Worm (Caenorhabditis elegans) whole organism, L4 larva: ENCODE results near the gene Y37E11AM.2.

ENCODE experiments used
- F37D6.2 ChIP-seq: sonication (generic microtip); optimal IDR thresholded peaks from 2 replicates; lab custom pipeline; 2016; ENCODE audit warnings: mild to moderate bottlenecking, missing genetic modification characterization, missing compliant biosample characterization
- R02D3.7 ChIP-seq: fragments of 150-350 bp; sonication (generic microtip); optimal IDR thresholded peaks from 3 replicates; lab custom pipeline; 2014; ENCODE audit warnings: missing biosample characterization, missing genetic modification characterization
- T26A8.4 ChIP-seq: fragments of 200-800 bp; sonication (Bioruptor generic); IDR thresholded peaks from 2 replicates; pipeline ENCODE4 v1.3.6; 2022; ENCODE audit warnings: missing genetic modification characterization, missing compliant biosample characterization
- Y5F2A.4 ChIP-seq: fragments of 200-800 bp; sonication (Bioruptor generic); optimal IDR thresholded peaks from 2 replicates; lab custom pipeline; 2018; ENCODE audit warnings: mild to moderate bottlenecking, missing genetic modification characterization, missing compliant biosample characterization
- Y75B8A.6 ChIP-seq: fragments of 200-800 bp; sonication (Bioruptor generic); IDR thresholded peaks from 2 replicates; pipeline ENCODE4 v1.3.6; 2022; ENCODE audit warnings: missing genetic modification reagents, missing genetic modification characterization, missing compliant biosample characterization
- ZK546.5 ChIP-seq, 2 experiments: sonication (generic microtip); optimal IDR thresholded peaks; 2 replicates each; lab custom pipeline; 2017; ENCODE audit warnings: missing biosample characterization in 2 of 2, missing genetic modification characterization in 2 of 2
- aha-1 ChIP-seq: fragments of 150-350 bp; peaks from one replicate; lab custom pipeline; 2014; ENCODE audit warnings: missing biosample characterization, missing genetic modification characterization
- ama-1 ChIP-seq: fragments of 150-350 bp; optimal IDR thresholded peaks from 2 replicates; lab custom pipeline; 2014; ENCODE audit warnings: inconsistent platforms, mixed read lengths
- cey-2 ChIP-seq: sonication (generic microtip); optimal IDR thresholded peaks from 3 replicates; lab custom pipeline; 2017; ENCODE audit warnings: missing genetic modification characterization, mild to moderate bottlenecking, missing compliant biosample characterization, antibody characterized with exemption, borderline replicate concordance; ENCODE audit not compliant: insufficient read depth
- ctbp-1 ChIP-seq: fragments of 200-800 bp; sonication (Bioruptor generic); IDR thresholded peaks from 2 replicates; pipeline ENCODE4 v1.3.6; 2022; ENCODE audit warnings: missing genetic modification reagents, missing genetic modification characterization, missing compliant biosample characterization
- daf-12 ChIP-seq: fragments of 150-350 bp; optimal IDR thresholded peaks from 2 replicates; lab custom pipeline; 2014; ENCODE audit warnings: missing biosample characterization, missing genetic modification reagents, missing genetic modification characterization
- daf-16 ChIP-seq, 3 experiments: sonication (generic microtip); optimal IDR thresholded peaks; 2 replicates each; lab custom pipeline; 2016 to 2017; ENCODE audit warnings: missing genetic modification characterization in 3 of 3, missing genetic modification reagents in 3 of 3, mild to moderate bottlenecking in 2 of 3, missing compliant biosample characterization in 2 of 3, missing biosample characterization in 1 of 3, moderate library complexity in 1 of 3
- daf-8 ChIP-seq: fragments of 200-800 bp; sonication (Bioruptor generic); IDR thresholded peaks from 2 replicates; pipeline ENCODE4 v1.3.6; 2022; ENCODE audit warnings: missing genetic modification characterization, missing compliant biosample characterization
- duxl-1 ChIP-seq: sonication (generic microtip); optimal IDR thresholded peaks from 2 replicates; lab custom pipeline; 2016; ENCODE audit warnings: mild to moderate bottlenecking, missing genetic modification characterization, moderate library complexity, missing compliant biosample characterization; ENCODE audit not compliant: poor library complexity
- dve-1 ChIP-seq: sonication (generic microtip); optimal IDR thresholded peaks from 2 replicates; lab custom pipeline; 2017; ENCODE audit warnings: antibody characterized with exemption, mild to moderate bottlenecking, missing genetic modification characterization, missing compliant biosample characterization; ENCODE audit not compliant: insufficient read depth
- egl-43 ChIP-seq: fragments of 200-800 bp; sonication (Bioruptor generic); IDR thresholded peaks from 2 replicates; pipeline ENCODE4 v1.3.6; 2022; ENCODE audit warnings: missing genetic modification reagents, missing genetic modification characterization, missing compliant biosample characterization
- hif-1 ChIP-seq, 2 experiments: sonication (generic microtip); optimal IDR thresholded peaks; 2 replicates each; lab custom pipeline; 2016 to 2017; ENCODE audit warnings: missing compliant biosample characterization in 2 of 2, missing genetic modification characterization in 2 of 2, missing genetic modification reagents in 2 of 2, missing genotype in 2 of 2, mild to moderate bottlenecking in 1 of 2
- hlh-11 ChIP-seq: fragments of 200-800 bp; sonication (Bioruptor generic); optimal IDR thresholded peaks from 2 replicates; lab custom pipeline; 2018; ENCODE audit warnings: mild to moderate bottlenecking, missing genetic modification characterization, missing compliant biosample characterization
- hlh-30 ChIP-seq: sonication (generic microtip); optimal IDR thresholded peaks from 2 replicates; lab custom pipeline; 2017; ENCODE audit warnings: antibody characterized with exemption, mild to moderate bottlenecking, missing genetic modification characterization, missing compliant biosample characterization; ENCODE audit not compliant: insufficient read depth
- hmg-1.1 ChIP-seq: fragments of 200-800 bp; sonication (Bioruptor generic); IDR thresholded peaks from 2 replicates; pipeline ENCODE4 v1.3.6; 2022; ENCODE audit warnings: missing genetic modification reagents, missing genetic modification characterization, missing compliant biosample characterization
- lim-7 ChIP-seq: fragments of 200-800 bp; sonication (Bioruptor generic); IDR thresholded peaks from 2 replicates; pipeline ENCODE4 v1.3.6; 2022; ENCODE audit warnings: missing genetic modification characterization, missing compliant biosample characterization
- lin-13 ChIP-seq: fragments of 150-350 bp; optimal IDR thresholded peaks from 2 replicates; lab custom pipeline; 2014; ENCODE audit warnings: missing biosample characterization, missing genetic modification reagents, missing genetic modification characterization
- lin-15B ChIP-seq: fragments of 150-350 bp; sonication (generic microtip); optimal IDR thresholded peaks from 3 replicates; lab custom pipeline; 2014; ENCODE audit warnings: missing biosample characterization, missing genetic modification characterization
- lin-38 ChIP-seq: fragments of 200-800 bp; sonication (Bioruptor generic); IDR thresholded peaks from 2 replicates; pipeline ENCODE4 v1.3.6; 2022; ENCODE audit warnings: missing genetic modification reagents, missing genetic modification characterization, missing compliant biosample characterization
- lsy-2 ChIP-seq, 2 experiments: fragments of 150-350 bp in 1 of 2; sonication (generic microtip) in 1 of 2; optimal IDR thresholded peaks; 2 replicates each; lab custom pipeline; 2014 to 2017; ENCODE audit warnings: missing biosample characterization in 2 of 2, missing genetic modification characterization in 2 of 2
- madf-5 ChIP-seq, 2 experiments: fragments of 200-800 bp; sonication (Bioruptor generic); IDR thresholded peaks; 2 replicates each; pipeline ENCODE4 v1.3.6; 2022; ENCODE audit warnings: missing compliant biosample characterization in 2 of 2, missing genetic modification characterization in 2 of 2
- mes-2 ChIP-seq: sonication (generic microtip); optimal IDR thresholded peaks from 2 replicates; lab custom pipeline; 2016; ENCODE audit warnings: missing genotype, mild to moderate bottlenecking, missing genetic modification characterization, missing compliant biosample characterization; ENCODE audit not compliant: poor library complexity, severe bottlenecking
- mxl-3 ChIP-seq: fragments of 200-800 bp; sonication (Bioruptor generic); optimal IDR thresholded peaks from 2 replicates; lab custom pipeline; 2018; ENCODE audit warnings: mild to moderate bottlenecking, missing genetic modification characterization, missing compliant biosample characterization
- nhr-102 ChIP-seq: sonication (generic microtip); optimal IDR thresholded peaks from 2 replicates; lab custom pipeline; 2016; ENCODE audit warnings: mild to moderate bottlenecking, missing genetic modification characterization, moderate library complexity, missing compliant biosample characterization
- nhr-11 ChIP-seq: fragments of 150-350 bp; optimal IDR thresholded peaks from 2 replicates; lab custom pipeline; 2014; ENCODE audit warnings: missing biosample characterization, missing genetic modification characterization
- nhr-111 ChIP-seq: fragments of 200-800 bp; sonication (Bioruptor generic); optimal IDR thresholded peaks from 2 replicates; lab custom pipeline; 2018; ENCODE audit warnings: mild to moderate bottlenecking, missing genetic modification characterization, missing compliant biosample characterization
- nhr-237 ChIP-seq: sonication (generic microtip); optimal IDR thresholded peaks from 2 replicates; lab custom pipeline; 2017; ENCODE audit warnings: missing biosample characterization, missing genetic modification characterization
- nhr-28 ChIP-seq: fragments of 150-350 bp; optimal IDR thresholded peaks from 2 replicates; lab custom pipeline; 2014; ENCODE audit warnings: missing biosample characterization, missing genetic modification characterization
- nhr-41 ChIP-seq: fragments of 200-800 bp; sonication (Bioruptor generic); IDR thresholded peaks from 2 replicates; pipeline ENCODE4 v1.3.6; 2022; ENCODE audit warnings: missing genetic modification reagents, missing genetic modification characterization, missing compliant biosample characterization
- nhr-42 ChIP-seq: fragments of 200-800 bp; sonication (Bioruptor generic); IDR thresholded peaks from 2 replicates; pipeline ENCODE4 v1.3.6; 2022; ENCODE audit warnings: missing genetic modification characterization, missing compliant biosample characterization
- php-3 ChIP-seq: fragments of 200-800 bp; sonication (Bioruptor generic); IDR thresholded peaks from 2 replicates; pipeline ENCODE4 v1.3.6; 2022; ENCODE audit warnings: missing genetic modification reagents, missing genetic modification characterization, missing compliant biosample characterization
- rbr-2 ChIP-seq: sonication (generic microtip); optimal IDR thresholded peaks from 2 replicates; lab custom pipeline; 2016; ENCODE audit warnings: missing genotype, missing genetic modification characterization, missing compliant biosample characterization
- saeg-2 ChIP-seq: fragments of 200-800 bp; sonication (Bioruptor generic); IDR thresholded peaks from 2 replicates; pipeline ENCODE4 v1.3.6; 2022; ENCODE audit warnings: missing genetic modification reagents, missing genetic modification characterization, missing compliant biosample characterization
- sdz-12 ChIP-seq: fragments of 200-800 bp; sonication (Bioruptor generic); optimal IDR thresholded peaks from 2 replicates; lab custom pipeline; 2018; ENCODE audit warnings: mild to moderate bottlenecking, missing genetic modification characterization, missing compliant biosample characterization
- snpc-4 ChIP-seq: fragments of 150-350 bp; optimal IDR thresholded peaks from 2 replicates; lab custom pipeline; 2014; ENCODE audit warnings: missing biosample characterization, missing genetic modification characterization
- spr-3 ChIP-seq: fragments of 200-800 bp; sonication (Bioruptor generic); optimal IDR thresholded peaks from 2 replicates; lab custom pipeline; 2018; ENCODE audit warnings: mild to moderate bottlenecking, missing genetic modification characterization, missing compliant biosample characterization
- unc-39 ChIP-seq: sonication (generic microtip); optimal IDR thresholded peaks from 2 replicates; lab custom pipeline; 2017; ENCODE audit warnings: missing biosample characterization, missing genetic modification characterization
- vab-7 ChIP-seq: fragments of 200-800 bp; sonication (Bioruptor generic); IDR thresholded peaks from 2 replicates; pipeline ENCODE4 v1.3.6; 2022; ENCODE audit warnings: missing genetic modification reagents, missing genetic modification characterization, missing compliant biosample characterization
- zip-11 ChIP-seq: fragments of 200-800 bp; sonication (Bioruptor generic); IDR thresholded peaks from 2 replicates; pipeline ENCODE4 v1.3.6; 2022; ENCODE audit warnings: missing genetic modification characterization, missing compliant biosample characterization
- zip-2 ChIP-seq: fragments of 150-350 bp; optimal IDR thresholded peaks from 2 replicates; lab custom pipeline; 2014; ENCODE audit warnings: missing biosample characterization, missing genetic modification characterization
- ztf-11 ChIP-seq: fragments of 150-350 bp; optimal IDR thresholded peaks from 2 replicates; lab custom pipeline; 2014; ENCODE audit warnings: missing biosample characterization, missing genetic modification characterization

Gene Y37E11AM.2

DNA sequence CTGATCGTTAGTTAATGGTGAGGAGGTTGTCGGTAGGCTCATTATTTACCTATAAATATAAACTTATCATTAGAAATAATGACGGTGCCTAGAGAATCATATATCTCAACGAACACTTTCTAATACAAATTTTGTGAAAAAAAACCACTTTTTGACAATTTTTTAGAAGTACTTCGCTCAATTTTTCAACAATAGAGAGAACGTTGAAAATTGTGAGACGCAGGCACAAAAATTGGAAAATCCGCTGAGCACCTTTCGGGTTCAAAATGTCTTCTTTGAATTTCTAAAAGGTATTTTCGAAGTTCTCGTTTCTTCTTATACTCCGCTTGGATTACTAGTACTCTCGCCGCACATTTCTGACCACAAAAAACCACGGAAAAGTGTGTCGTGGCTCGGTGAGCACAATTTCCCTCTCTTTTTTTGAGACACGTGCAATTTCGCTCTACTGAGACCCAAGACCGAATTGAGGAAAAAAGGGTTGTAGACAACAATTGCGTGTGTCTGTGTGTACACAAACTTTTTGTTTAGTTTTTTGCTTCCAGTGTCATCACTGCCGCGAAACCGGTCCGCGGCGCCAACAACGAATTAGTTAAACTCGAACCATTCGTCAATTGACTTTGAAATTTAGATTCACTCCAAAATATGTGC is 15.7 kb upstream of the Y37E11AM.2 start, which contains the start of gene nape-1 (continued):
- TF ChIP-seq rbr-2 (peak; percentile 12), egl-43 (GFP tag; lab: Robert Waterston, UW) (peak; percentile 52; the same call in 1 of the 2 replicates), lin-13 (GFP tag; lab: Kevin White, UChicago) (peak; percentile 53), hlh-11 (tag; lab: Kevin White, UChicago) (peak; percentile 80), mes-2 (tag; lab: Kevin White, UChicago) (peak; percentile 57)

- TF ChIP-seq mes-2 (tag; lab: Kevin White, UChicago) (peak; percentile 6), madf-5 (GFP tag; IDR thresholded peaks at IDR 0.05; lab: Robert Waterston, UW) (no peak), ZK546.5 (tag; optimal IDR thresholded peaks at IDR 0.05; lab: Kevin White, UChicago) (no peak), hmg-1.1 (GFP tag; lab: Robert Waterston, UW) (no peak), nhr-102 (tag; lab: Kevin White, UChicago) (peak; percentile 37), daf-16 (GFP tag; optimal IDR thresholded peaks at IDR 0.05; lab: Kevin White, UChicago) (no peak), daf-16 (tag; optimal IDR thresholded peaks at IDR 0.05; lab: Kevin White, UChicago) (no peak), ctbp-1 (no peak), cey-2 (tag; lab: Kevin White, UChicago) (no peak), unc-39 (no peak), Y75B8A.6 (GFP tag; lab: Robert Waterston, UW) (no peak), lsy-2 (tag; optimal IDR thresholded peaks at IDR 0.05; lab: Kevin White, UChicago) (peak in 1 of 2 experiments; percentile 24), lin-15B (no peak), snpc-4 (tag; lab: Kevin White, UChicago) (no peak), nhr-237 (no peak), T26A8.4 (no peak), zip-2 (tag; lab: Kevin White, UChicago) (no peak), saeg-2 (GFP tag; lab: Robert Waterston, UW) (no peak), ztf-11 (tag; lab: Kevin White, UChicago) (no peak), nhr-111 (GFP tag; lab: Kevin White, UChicago) (no peak), vab-7 (no peak), sdz-12 (GFP tag; lab: Kevin White, UChicago) (no peak), nhr-11 (tag; lab: Kevin White, UChicago) (no peak), php-3 (no peak), nhr-28 (tag; lab: Kevin White, UChicago) (peak; percentile 71), lim-7 (GFP tag; lab: Robert Waterston, UW) (no peak), Y5F2A.4 (GFP tag; lab: Kevin White, UChicago) (no peak), aha-1 (tag; lab: Kevin White, UChicago) (peak; percentile 97), hlh-11 (tag; lab: Kevin White, UChicago) (peak; percentile 7), dve-1 (tag; lab: Kevin White, UChicago) (peak; percentile 34), hif-1 (tag; optimal IDR thresholded peaks at IDR 0.05; lab: Kevin White, UChicago) (no peak), daf-8 (GFP tag; lab: Robert Waterston, UW) (no peak), zip-11 (GFP tag; lab: Robert Waterston, UW) (no peak), F37D6.2 (no peak), ama-1 (lab: Kevin White, UChicago) (no peak), daf-12 (tag; lab: Kevin White, UChicago) (no peak), hlh-30 (tag; lab: Kevin White, UChicago) (no peak), nhr-41 (GFP tag; lab: Robert Waterston, UW) (no peak), mxl-3 (GFP tag; lab: Kevin White, UChicago) (no peak), lin-38 (GFP tag; lab: Robert Waterston, UW) (peak; percentile 76), nhr-42 (GFP tag; lab: Robert Waterston, UW) (no peak), spr-3 (GFP tag; lab: Kevin White, UChicago) (no peak), duxl-1 (tag; lab: Kevin White, UChicago) (no peak), R02D3.7 (no peak), rbr-2 (no peak)
Measured at ce11 chrIV:3738655-3739403, 13.6 kb upstream of the Y37E11AM.2 start, which contains the start of gene nape-2. Gene nape-2, minus strand, starts transcription at chrIV:3738925.
